Worm (Caenorhabditis elegans) whole organism, mixed stage, embryonic: ENCODE measurements around the gene spe-26.

ENCODE experiments used
- bed-3 ChIP-seq: fragments of 200-800 bp; sonication (Bioruptor generic); optimal IDR thresholded peaks from 3 replicates; lab custom pipeline; 2018; ENCODE audit warnings: mild to moderate bottlenecking, missing genetic modification characterization, moderate library complexity, missing compliant biosample characterization
- blmp-1 ChIP-seq: fragments of 150-350 bp; optimal IDR thresholded peaks from 2 replicates; lab custom pipeline; 2014; ENCODE audit warnings: missing biosample characterization, missing genetic modification characterization
- drap-1 ChIP-seq: fragments of 200-800 bp; sonication (Bioruptor generic); optimal IDR thresholded peaks from 3 replicates; lab custom pipeline; 2018; ENCODE audit warnings: mild to moderate bottlenecking, missing genetic modification characterization, missing compliant biosample characterization
- elt-1 ChIP-seq: sonication (generic microtip); optimal IDR thresholded peaks from 2 replicates; lab custom pipeline; 2017; ENCODE audit warnings: missing genetic modification characterization, mild to moderate bottlenecking, missing compliant biosample characterization, antibody characterized with exemption, moderate library complexity, borderline replicate concordance; ENCODE audit not compliant: insufficient read depth
- lin-32 ChIP-seq: fragments of 200-800 bp; sonication (Bioruptor generic); optimal IDR thresholded peaks from 2 replicates; lab custom pipeline; 2018; ENCODE audit warnings: mild to moderate bottlenecking, missing genetic modification characterization, missing compliant biosample characterization
- mls-2 ChIP-seq: sonication (generic microtip); optimal IDR thresholded peaks from 2 replicates; lab custom pipeline; 2016; ENCODE audit warnings: mild to moderate bottlenecking, missing genetic modification characterization, moderate library complexity, missing compliant biosample characterization
- nhr-2 ChIP-seq: fragments of 150-350 bp; optimal IDR thresholded peaks from 2 replicates; lab custom pipeline; 2014; ENCODE audit warnings: missing biosample characterization, missing genetic modification characterization
- nhr-237 ChIP-seq: fragments of 150-350 bp; optimal IDR thresholded peaks from 2 replicates; lab custom pipeline; 2014; ENCODE audit warnings: missing biosample characterization, missing genetic modification characterization
- nhr-76 ChIP-seq: sonication (generic microtip); optimal IDR thresholded peaks from 2 replicates; lab custom pipeline; 2017; ENCODE audit warnings: missing biosample characterization, missing genetic modification characterization
- snpc-4 ChIP-seq: fragments of 150-350 bp; optimal IDR thresholded peaks from 2 replicates; lab custom pipeline; 2014; ENCODE audit warnings: missing biosample characterization, missing genetic modification characterization
- tbx-8 ChIP-seq: fragments of 200-800 bp; sonication (Bioruptor generic); optimal IDR thresholded peaks from 2 replicates; lab custom pipeline; 2018; ENCODE audit warnings: mild to moderate bottlenecking, missing genetic modification characterization, moderate library complexity, missing compliant biosample characterization
- unc-39 ChIP-seq: fragments of 150-350 bp; optimal IDR thresholded peaks from 2 replicates; lab custom pipeline; 2014; ENCODE audit warnings: missing biosample characterization, missing genetic modification characterization
- unc-62 ChIP-seq: fragments of 150-350 bp; optimal IDR thresholded peaks from 2 replicates; lab custom pipeline; 2014; ENCODE audit warnings: missing biosample characterization, missing genetic modification reagents, missing genetic modification characterization
- ztf-11 ChIP-seq: fragments of 150-350 bp; optimal IDR thresholded peaks from 2 replicates; lab custom pipeline; 2014; ENCODE audit warnings: missing biosample characterization, missing genetic modification characterization

DNA sequence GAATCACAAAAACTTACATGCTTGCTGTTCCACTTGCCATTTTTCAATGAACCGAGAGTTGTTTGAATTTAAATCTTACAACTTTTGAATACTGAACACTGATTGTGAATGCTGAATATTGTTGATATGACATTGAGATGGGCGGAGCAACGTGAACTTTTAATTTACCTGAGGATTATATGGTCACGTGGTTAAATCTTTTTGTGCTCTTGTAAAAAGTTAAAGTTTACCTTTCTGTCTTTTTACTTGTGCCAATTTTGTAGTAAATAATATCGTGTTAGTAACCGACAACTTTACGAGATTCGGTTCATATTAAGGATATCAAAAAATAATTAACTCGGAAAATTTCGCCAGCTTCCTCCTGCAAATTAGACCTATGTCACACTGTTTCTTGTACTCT, 39.5 kb downstream of the spe-26 start, which contains the start of gene Y43C5B.2:
- no peak for TF ChIP-seq nhr-237
- TF ChIP-seq ztf-11 (tag; lab: Kevin White, UChicago) = no peak
- no peak for TF ChIP-seq tbx-8 (GFP tag; lab: Kevin White, UChicago)
- TF ChIP-seq elt-1 = no peak
- TF ChIP-seq lin-32 (GFP tag; lab: Kevin White, UChicago) = no peak
- TF ChIP-seq snpc-4 (tag; lab: Kevin White, UChicago) = no peak
- no peak for TF ChIP-seq nhr-76 (tag; lab: Kevin White, UChicago)
- TF ChIP-seq nhr-2 (tag; lab: Kevin White, UChicago) = no peak
- TF ChIP-seq unc-39 (tag; lab: Kevin White, UChicago) = no peak
- no peak for TF ChIP-seq drap-1 (GFP tag; lab: Kevin White, UChicago)
- TF ChIP-seq unc-62 (GFP tag; lab: Kevin White, UChicago) = no peak
- no peak for TF ChIP-seq blmp-1 (tag; lab: Kevin White, UChicago)
- no peak for TF ChIP-seq bed-3 (GFP tag; lab: Kevin White, UChicago)
- no peak for TF ChIP-seq mls-2 (tag; lab: Kevin White, UChicago)
